Fruit fly (Drosophila melanogaster) whole organism, pupa: Measurements from ENCODE around the gene Tnpo-SR.

Experiments
- CG10348 ChIP-seq: fragments of 200-800 bp; sonication (Bioruptor generic); IDR thresholded peaks from 2 replicates; pipeline ENCODE4 v1.3.6; 2022; ENCODE audit warnings: missing biosample characterization, missing genetic modification characterization
- CG12605 ChIP-seq: fragments of 200-800 bp; sonication (Bioruptor generic); IDR thresholded peaks from 2 replicates; pipeline ENCODE4 v1.3.6; 2022; ENCODE audit warnings: missing biosample characterization, missing genetic modification characterization
- CG14655 ChIP-seq: fragments of 200-800 bp; sonication (Bioruptor generic); optimal IDR thresholded peaks from 3 replicates; lab custom pipeline; 2017; ENCODE audit warnings: mild to moderate bottlenecking, missing biosample characterization, missing genetic modification reagents, missing genetic modification characterization
- CG15710 ChIP-seq: fragments of 200-800 bp; sonication (Bioruptor generic); optimal IDR thresholded peaks from 2 replicates; lab custom pipeline; 2018; ENCODE audit warnings: missing biosample characterization, mild to moderate bottlenecking, missing genetic modification characterization, moderate library complexity
- CG4496 ChIP-seq: fragments of 200-800 bp; sonication (Bioruptor generic); IDR thresholded peaks from 3 replicates; pipeline ENCODE4 v1.3.6; 2022; ENCODE audit warnings: missing biosample characterization, missing genetic modification characterization
- CG8301 ChIP-seq: fragments of 200-800 bp; sonication (Bioruptor generic); optimal IDR thresholded peaks from 2 replicates; lab custom pipeline; 2018; ENCODE audit warnings: missing biosample characterization, mild to moderate bottlenecking, missing genetic modification characterization
- D1 ChIP-seq: fragments of 200-800 bp; sonication (Bioruptor generic); optimal IDR thresholded peaks from 2 replicates; lab custom pipeline; 2018; ENCODE audit warnings: missing biosample characterization, mild to moderate bottlenecking, missing genetic modification characterization, moderate library complexity
- EcR ChIP-seq: fragments of 200-800 bp; sonication (Bioruptor generic); optimal IDR thresholded peaks from 3 replicates; lab custom pipeline; 2019; ENCODE audit warnings: missing biosample characterization, missing genetic modification characterization, mild to moderate bottlenecking, moderate library complexity, missing genetic modification reagents
- Snoo ChIP-seq: fragments of 200-800 bp; sonication (Bioruptor generic); optimal IDR thresholded peaks from 3 replicates; lab custom pipeline; 2017; ENCODE audit warnings: missing biosample characterization, mild to moderate bottlenecking, missing genetic modification characterization, inconsistent platforms

- TF ChIP-seq CG15710 (tag; lab: Kevin White, UChicago) (no peak), D1 (tag; lab: Kevin White, UChicago) (no peak), CG12605 (GFP tag; lab: Robert Waterston, UW) (no peak), Snoo (tag; lab: Kevin White, UChicago) (no peak), CG10348 (GFP tag; lab: Robert Waterston, UW) (no peak), EcR (no peak), CG4496 (GFP tag; lab: Robert Waterston, UW) (no peak), CG8301 (tag; lab: Kevin White, UChicago) (no peak), CG14655 (GFP tag; lab: Kevin White, UChicago) (no peak)
Observed at dm6 chr2L:2732139-2732830, 27.4 kb upstream of the Tnpo-SR start.
